Worm (Caenorhabditis elegans): Measurements from ENCODE around the gene T24C2.3.

- TF ChIP-seq snpc-4 (tag; optimal IDR thresholded peaks at IDR 0.05) (no peak), aly-2 (tag; optimal IDR thresholded peaks at IDR 0.05) (no peak)
Observed at ce11 chrX:14556403-14556802, 13.1 kb downstream of the T24C2.3 start.

All from whole organism, L4 larva.